Worm (Caenorhabditis elegans) whole organism, L4 larva: Measurements from ENCODE around the gene vha-15.

Experiments used
- D1046.2 ChIP-seq: fragments of 200-800 bp; sonication (Bioruptor generic); IDR thresholded peaks from 2 replicates; pipeline ENCODE4 v1.3.6; 2022; ENCODE audit warnings: missing genetic modification characterization, missing compliant biosample characterization
- F10B5.3 ChIP-seq: sonication (generic microtip); optimal IDR thresholded peaks from 2 replicates; lab custom pipeline; 2016; ENCODE audit warnings: mild to moderate bottlenecking, missing genetic modification characterization, missing compliant biosample characterization
- F26F4.8 ChIP-seq: fragments of 200-800 bp; sonication (Bioruptor generic); conservative IDR thresholded peaks from 2 replicates; pipeline ENCODE4 v1.3.6; 2022; ENCODE audit warnings: missing genetic modification characterization, missing compliant biosample characterization
- R02D3.7 ChIP-seq: fragments of 150-350 bp; sonication (generic microtip); optimal IDR thresholded peaks from 3 replicates; lab custom pipeline; 2014; ENCODE audit warnings: missing biosample characterization, missing genetic modification characterization
- Y105C5A.15 ChIP-seq: fragments of 200-800 bp; sonication (Bioruptor generic); IDR thresholded peaks from 2 replicates; pipeline ENCODE4 v1.3.6; 2022; ENCODE audit warnings: missing genetic modification characterization, missing compliant biosample characterization
- aha-1 ChIP-seq: fragments of 150-350 bp; peaks from one replicate; lab custom pipeline; 2014; ENCODE audit warnings: missing biosample characterization, missing genetic modification characterization
- ama-1 ChIP-seq: fragments of 150-350 bp; optimal IDR thresholded peaks from 2 replicates; lab custom pipeline; 2014; ENCODE audit warnings: inconsistent platforms, mixed read lengths
- ceh-20 ChIP-seq: fragments of 200-800 bp; sonication (Bioruptor generic); IDR thresholded peaks from 2 replicates; pipeline ENCODE4 v1.3.6; 2022; ENCODE audit warnings: missing genetic modification reagents, missing genetic modification characterization, missing compliant biosample characterization
- ces-1 ChIP-seq: fragments of 150-350 bp; sonication (generic microtip); optimal IDR thresholded peaks from 4 replicates; lab custom pipeline; 2014; ENCODE audit warnings: missing biosample characterization, missing genetic modification reagents, missing genetic modification characterization
- ctbp-1 ChIP-seq: fragments of 200-800 bp; sonication (Bioruptor generic); IDR thresholded peaks from 2 replicates; pipeline ENCODE4 v1.3.6; 2022; ENCODE audit warnings: missing genetic modification reagents, missing genetic modification characterization, missing compliant biosample characterization
- daf-16 ChIP-seq, 3 experiments: sonication (generic microtip); optimal IDR thresholded peaks; 2 replicates each; lab custom pipeline; 2016 to 2017; ENCODE audit warnings: missing genetic modification characterization in 3 of 3, missing genetic modification reagents in 3 of 3, mild to moderate bottlenecking in 2 of 3, missing compliant biosample characterization in 2 of 3, missing biosample characterization in 1 of 3, moderate library complexity in 1 of 3
- daf-19 ChIP-seq: fragments of 200-800 bp; sonication (Bioruptor generic); conservative IDR thresholded peaks from 2 replicates; pipeline ENCODE4 v1.3.6; 2022; ENCODE audit warnings: missing genetic modification characterization, missing compliant biosample characterization
- daf-8 ChIP-seq: fragments of 200-800 bp; sonication (Bioruptor generic); IDR thresholded peaks from 2 replicates; pipeline ENCODE4 v1.3.6; 2022; ENCODE audit warnings: missing genetic modification characterization, missing compliant biosample characterization
- dmd-9 ChIP-seq: fragments of 200-800 bp; sonication (Bioruptor generic); IDR thresholded peaks from 2 replicates; pipeline ENCODE4 v1.3.6; 2022; ENCODE audit warnings: missing genetic modification reagents, missing genetic modification characterization, missing compliant biosample characterization
- dpl-1 ChIP-seq: fragments of 150-350 bp; optimal IDR thresholded peaks from 2 replicates; lab custom pipeline; 2014; ENCODE audit warnings: missing biosample characterization, missing genetic modification reagents, missing genetic modification characterization
- fos-1 ChIP-seq: fragments of 150-350 bp; optimal IDR thresholded peaks from 2 replicates; lab custom pipeline; 2014; ENCODE audit warnings: missing biosample characterization, missing genetic modification characterization
- gei-8 ChIP-seq: fragments of 200-800 bp; sonication (Bioruptor generic); optimal IDR thresholded peaks from 2 replicates; lab custom pipeline; 2018; ENCODE audit warnings: mild to moderate bottlenecking, missing genetic modification characterization, missing compliant biosample characterization
- hlh-30 ChIP-seq: sonication (generic microtip); optimal IDR thresholded peaks from 2 replicates; lab custom pipeline; 2017; ENCODE audit warnings: antibody characterized with exemption, mild to moderate bottlenecking, missing genetic modification characterization, missing compliant biosample characterization; ENCODE audit not compliant: insufficient read depth
- lin-13 ChIP-seq: fragments of 150-350 bp; optimal IDR thresholded peaks from 2 replicates; lab custom pipeline; 2014; ENCODE audit warnings: missing biosample characterization, missing genetic modification reagents, missing genetic modification characterization
- lsy-2 ChIP-seq, 2 experiments: fragments of 150-350 bp in 1 of 2; sonication (generic microtip) in 1 of 2; optimal IDR thresholded peaks; 2 replicates each; lab custom pipeline; 2014 to 2017; ENCODE audit warnings: missing biosample characterization in 2 of 2, missing genetic modification characterization in 2 of 2
- mdt-29 ChIP-seq: fragments of 200-800 bp; sonication (Bioruptor generic); IDR thresholded peaks from 2 replicates; pipeline ENCODE4 v1.3.6; 2022; ENCODE audit warnings: missing genetic modification reagents, missing genetic modification characterization, missing compliant biosample characterization
- mep-1 ChIP-seq: fragments of 150-350 bp; sonication (generic microtip); optimal IDR thresholded peaks from 3 replicates; lab custom pipeline; 2014; ENCODE audit warnings: missing biosample characterization, missing genetic modification characterization
- mxl-2 ChIP-seq: fragments of 200-800 bp; sonication (Bioruptor generic); conservative IDR thresholded peaks from 2 replicates; pipeline ENCODE4 v1.3.6; 2022; ENCODE audit warnings: missing genetic modification reagents, missing genetic modification characterization, missing compliant biosample characterization
- nhr-102 ChIP-seq: sonication (generic microtip); optimal IDR thresholded peaks from 2 replicates; lab custom pipeline; 2016; ENCODE audit warnings: mild to moderate bottlenecking, missing genetic modification characterization, moderate library complexity, missing compliant biosample characterization
- nhr-11 ChIP-seq: fragments of 150-350 bp; optimal IDR thresholded peaks from 2 replicates; lab custom pipeline; 2014; ENCODE audit warnings: missing biosample characterization, missing genetic modification characterization
- nhr-111 ChIP-seq: fragments of 200-800 bp; sonication (Bioruptor generic); optimal IDR thresholded peaks from 2 replicates; lab custom pipeline; 2018; ENCODE audit warnings: mild to moderate bottlenecking, missing genetic modification characterization, missing compliant biosample characterization
- nhr-237 ChIP-seq: sonication (generic microtip); optimal IDR thresholded peaks from 2 replicates; lab custom pipeline; 2017; ENCODE audit warnings: missing biosample characterization, missing genetic modification characterization
- nhr-25 ChIP-seq: sonication (generic microtip); optimal IDR thresholded peaks from 2 replicates; lab custom pipeline; 2017; ENCODE audit warnings: missing genetic modification characterization, mild to moderate bottlenecking, missing compliant biosample characterization, antibody characterized with exemption, moderate library complexity, borderline replicate concordance; ENCODE audit not compliant: insufficient read depth
- nhr-28 ChIP-seq: fragments of 150-350 bp; optimal IDR thresholded peaks from 2 replicates; lab custom pipeline; 2014; ENCODE audit warnings: missing biosample characterization, missing genetic modification characterization
- nhr-42 ChIP-seq: fragments of 200-800 bp; sonication (Bioruptor generic); IDR thresholded peaks from 2 replicates; pipeline ENCODE4 v1.3.6; 2022; ENCODE audit warnings: missing genetic modification characterization, missing compliant biosample characterization
- nhr-48 ChIP-seq: sonication (generic microtip); optimal IDR thresholded peaks from 2 replicates; lab custom pipeline; 2016; ENCODE audit warnings: mild to moderate bottlenecking, missing genetic modification characterization, missing compliant biosample characterization
- nhr-76 ChIP-seq: fragments of 150-350 bp; optimal IDR thresholded peaks from 2 replicates; lab custom pipeline; 2014; ENCODE audit warnings: missing biosample characterization, missing genetic modification characterization
- pqm-1 ChIP-seq: sonication (generic microtip); optimal IDR thresholded peaks from 2 replicates; lab custom pipeline; 2017; ENCODE audit warnings: missing biosample characterization, missing genetic modification characterization
- rbr-2 ChIP-seq: sonication (generic microtip); optimal IDR thresholded peaks from 2 replicates; lab custom pipeline; 2016; ENCODE audit warnings: missing genotype, missing genetic modification characterization, missing compliant biosample characterization
- snpc-4 ChIP-seq: fragments of 150-350 bp; optimal IDR thresholded peaks from 2 replicates; lab custom pipeline; 2014; ENCODE audit warnings: missing biosample characterization, missing genetic modification characterization
- spr-3 ChIP-seq: fragments of 200-800 bp; sonication (Bioruptor generic); optimal IDR thresholded peaks from 2 replicates; lab custom pipeline; 2018; ENCODE audit warnings: mild to moderate bottlenecking, missing genetic modification characterization, missing compliant biosample characterization
- unc-130 ChIP-seq: sonication (generic microtip); optimal IDR thresholded peaks from 2 replicates; lab custom pipeline; 2016; ENCODE audit warnings: missing genetic modification reagents, missing genetic modification characterization, missing compliant biosample characterization
- unc-39 ChIP-seq: sonication (generic microtip); optimal IDR thresholded peaks from 2 replicates; lab custom pipeline; 2017; ENCODE audit warnings: missing biosample characterization, missing genetic modification characterization
- unc-62 ChIP-seq, 3 experiments: fragments of 150-350 bp in 1 of 3; sonication (generic microtip); optimal IDR thresholded peaks in 2 of 3; peaks in 1 of 3; 1 replicate in 1 of 3; 2 replicates in 2 of 3; lab custom pipeline; 2014 to 2017; ENCODE audit warnings: missing biosample characterization in 3 of 3, missing genetic modification characterization in 3 of 3, missing genetic modification reagents in 3 of 3, missing genotype in 1 of 3
- vab-7 ChIP-seq: fragments of 200-800 bp; sonication (Bioruptor generic); IDR thresholded peaks from 2 replicates; pipeline ENCODE4 v1.3.6; 2022; ENCODE audit warnings: missing genetic modification reagents, missing genetic modification characterization, missing compliant biosample characterization
- zfp-3 ChIP-seq: fragments of 200-800 bp; sonication (Bioruptor generic); conservative IDR thresholded peaks from 2 replicates; pipeline ENCODE4 v1.3.6; 2022; ENCODE audit warnings: missing genetic modification reagents, missing genetic modification characterization, missing compliant biosample characterization
- zip-2 ChIP-seq: fragments of 150-350 bp; optimal IDR thresholded peaks from 2 replicates; lab custom pipeline; 2014; ENCODE audit warnings: missing biosample characterization, missing genetic modification characterization
- ztf-7 ChIP-seq: fragments of 150-350 bp; optimal IDR thresholded peaks from 2 replicates; lab custom pipeline; 2014; ENCODE audit warnings: missing biosample characterization, missing genetic modification characterization

vha-15 gene

DNA sequence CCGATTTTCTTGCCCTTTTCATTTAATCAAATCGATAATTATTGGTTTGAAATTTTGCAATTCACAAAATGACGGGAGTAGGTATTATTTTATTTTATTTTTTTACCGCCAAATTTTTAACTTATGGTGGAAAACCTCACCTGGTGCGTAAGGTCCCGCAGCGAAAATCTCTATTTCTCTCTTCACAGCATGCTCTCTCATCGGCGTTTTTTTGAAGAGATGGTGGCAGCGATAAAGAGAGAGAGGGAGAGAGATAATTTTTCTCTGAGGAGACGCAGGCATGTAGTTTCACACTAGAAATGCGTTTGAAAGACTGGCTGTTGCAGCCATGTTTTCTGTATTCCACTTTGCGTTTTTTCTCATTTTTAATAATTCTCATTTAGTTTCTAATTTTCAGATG lies 3.8 kb upstream of the vha-15 start, which contains the start of gene T14F9.2 (continued):
- TF ChIP-seq ces-1 (no peak), nhr-237 (tag; lab: Kevin White, UChicago) (no peak), R02D3.7 (tag; lab: Kevin White, UChicago) (no peak), hlh-30 (tag; lab: Kevin White, UChicago) (peak; percentile 77), daf-16 (GFP tag; optimal IDR thresholded peaks at IDR 0.05; lab: Kevin White, UChicago) (no peak), daf-16 (tag; optimal IDR thresholded peaks at IDR 0.05; lab: Kevin White, UChicago) (peak; percentile 52)

ce11 chrX:2241147-2241798 lies 3.6 kb downstream of the vha-15 start:
- no peak for TF ChIP-seq unc-39
- no peak for TF ChIP-seq pqm-1 (tag; lab: Kevin White, UChicago)
- TF ChIP-seq lsy-2 (tag; optimal IDR thresholded peaks at IDR 0.05; lab: Kevin White, UChicago): peak in 1 of 2 experiments; percentile 15
- peak; percentile 30 for TF ChIP-seq F10B5.3 (tag; lab: Kevin White, UChicago)
- peak; percentile 41 for TF ChIP-seq aha-1 (tag; lab: Kevin White, UChicago)
- TF ChIP-seq unc-62 (GFP tag; optimal IDR thresholded peaks at IDR 0.05 in 1 of 2; lab: Kevin White, UChicago): peak in 1 of 2 experiments; percentile 97
- no peak for TF ChIP-seq unc-62 (tag; optimal IDR thresholded peaks at IDR 0.05; lab: Kevin White, UChicago)

DNA sequence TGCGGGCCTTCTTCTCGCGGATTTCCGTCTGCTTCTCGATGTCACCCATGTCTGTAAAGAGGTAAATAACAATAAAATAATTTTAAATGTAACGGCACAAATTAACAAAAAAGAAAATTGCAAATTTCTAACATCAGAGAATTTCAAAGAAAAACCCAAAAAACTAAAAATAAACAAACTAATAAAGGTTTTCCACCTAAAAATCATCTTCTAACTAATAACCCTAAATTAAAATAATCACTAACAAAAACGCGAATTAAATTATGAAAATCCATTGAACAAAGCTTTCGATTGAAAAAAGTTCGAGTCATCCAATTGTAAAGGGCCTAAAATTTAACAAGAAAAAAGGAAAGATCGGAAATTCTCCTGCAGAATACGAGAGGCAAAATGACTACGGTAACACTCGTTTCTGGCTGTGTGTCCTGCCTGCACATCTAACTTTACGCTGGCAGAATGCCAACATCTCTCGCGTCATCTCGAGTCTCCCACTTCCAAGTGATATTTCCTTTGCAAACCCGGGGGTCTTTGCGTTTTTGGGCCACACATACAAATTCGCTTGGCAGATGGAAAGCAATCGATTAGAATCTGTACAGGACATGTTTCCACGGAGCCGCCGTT lies 5.0 kb downstream of the vha-15 start, which contains the start of gene rpl-11.2:
Gene rpl-11.2, minus strand, starts transcription at position 51 of the 618 bp plus-strand sequence.
- TF ChIP-seq nhr-76 (no peak), snpc-4 (tag; lab: Kevin White, UChicago) (no peak), F26F4.8 (GFP tag; lab: Robert Waterston, UW) (no peak), Y105C5A.15 (GFP tag; lab: Robert Waterston, UW) (no peak), daf-8 (GFP tag; lab: Robert Waterston, UW) (no peak), nhr-11 (peak; percentile 99), rbr-2 (tag; lab: Kevin White, UChicago) (peak; percentile 97), nhr-28 (tag; lab: Kevin White, UChicago) (peak; percentile 89), spr-3 (GFP tag; lab: Kevin White, UChicago) (peak; percentile 58), ztf-7 (tag; lab: Kevin White, UChicago) (peak; percentile 88), dpl-1 (peak; percentile 88), F10B5.3 (tag; lab: Kevin White, UChicago) (peak; percentile 70), nhr-25 (peak; percentile 96), dmd-9 (GFP tag; lab: Robert Waterston, UW) (peak; percentile 65), daf-19 (GFP tag; lab: Robert Waterston, UW) (peak; percentile 69; the same call in 1 of the 2 replicates), unc-130 (GFP tag; lab: Kevin White, UChicago) (no peak), ama-1 (peak; percentile 73), pqm-1 (tag; lab: Kevin White, UChicago) (peak; percentile 58), zip-2 (tag; lab: Kevin White, UChicago) (peak; percentile 46), lin-13 (GFP tag; lab: Kevin White, UChicago) (peak; percentile 95), vab-7 (no peak; the same call in none of the 2 replicates), mdt-29 (GFP tag; lab: Robert Waterston, UW) (peak; percentile 48; the same call in 1 of the 2 replicates), mep-1 (tag; lab: Kevin White, UChicago) (peak; percentile 99), unc-39 (no peak), nhr-102 (tag; lab: Kevin White, UChicago) (peak; percentile 94), fos-1 (no peak), nhr-48 (tag; lab: Kevin White, UChicago) (peak; percentile 88), D1046.2 (GFP tag; lab: Robert Waterston, UW) (peak; percentile 100), nhr-237 (tag; lab: Kevin White, UChicago) (peak; percentile 18), ctbp-1 (peak; percentile 91), aha-1 (tag; lab: Kevin White, UChicago) (peak; percentile 100), nhr-42 (GFP tag; lab: Robert Waterston, UW) (peak; percentile 92), ceh-20 (peak; percentile 93), gei-8 (GFP tag; lab: Kevin White, UChicago) (peak; percentile 18), mxl-2 (GFP tag; lab: Robert Waterston, UW) (no peak), nhr-111 (GFP tag; lab: Kevin White, UChicago) (no peak), daf-16 (GFP tag; optimal IDR thresholded peaks at IDR 0.05; lab: Kevin White, UChicago) (peak in 1 of 2 experiments; percentile 75), daf-16 (tag; optimal IDR thresholded peaks at IDR 0.05; lab: Kevin White, UChicago) (peak; percentile 85), R02D3.7 (tag; lab: Kevin White, UChicago) (no peak), zfp-3 (peak; percentile 71; the same call in 1 of the 2 replicates)
